Worm (Caenorhabditis elegans): ENCODE measurements around the gene C30B5.17.

DNA sequence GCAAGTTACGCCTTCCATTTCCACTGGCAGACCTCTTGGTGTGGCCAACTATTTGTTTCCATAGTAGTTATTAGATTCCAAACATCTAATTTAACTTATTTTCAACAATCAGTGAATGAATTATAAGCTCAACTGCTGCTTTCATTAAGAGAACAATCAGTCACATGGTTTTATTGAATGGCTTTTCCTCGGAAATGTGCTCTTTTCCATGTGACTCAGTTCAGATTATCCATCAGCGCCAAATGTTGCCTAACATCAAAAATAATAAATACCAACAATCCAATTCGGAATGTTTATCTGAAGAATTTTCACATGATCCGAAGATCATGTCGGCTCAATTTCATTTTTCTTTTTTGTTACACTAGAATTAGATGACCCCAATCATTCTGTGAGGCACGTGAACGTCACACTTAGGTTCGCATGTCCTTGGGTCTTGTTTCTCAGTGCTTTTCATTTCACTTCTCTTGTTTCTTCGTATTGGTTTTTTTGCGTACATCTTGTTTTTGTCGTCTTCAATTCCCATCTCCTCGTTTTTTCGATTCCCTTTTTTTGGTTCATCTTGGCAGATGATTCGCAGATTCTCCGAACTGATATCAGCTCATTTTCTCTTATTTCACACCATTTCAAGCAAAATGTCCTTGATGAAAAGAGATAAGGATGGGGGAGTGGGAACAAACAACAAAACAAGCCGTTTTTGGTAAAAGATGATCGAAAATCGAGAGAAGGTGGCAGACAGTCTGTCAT lies 26.5 kb downstream of the C30B5.17 start:
- TF ChIP-seq ztf-29 (GFP tag; IDR thresholded peaks at IDR 0.05) (no peak), klf-2 (GFP tag; conservative IDR thresholded peaks at IDR 0.05) (no peak), med-1 (GFP tag; optimal IDR thresholded peaks at IDR 0.05; ENCODE audit: insufficient read depth) (no peak), ref-1 (GFP tag; conservative IDR thresholded peaks at IDR 0.05) (no peak), cog-1 (tag; optimal IDR thresholded peaks at IDR 0.05) (no peak), flt-1 (GFP tag; IDR thresholded peaks at IDR 0.05) (no peak), tab-1 (GFP tag; IDR thresholded peaks at IDR 0.05) (no peak), ztf-23 (GFP tag; IDR thresholded peaks at IDR 0.05) (no peak)
